Worm (Caenorhabditis elegans): Measurements from ENCODE around the gene W06G6.20.

Gene W06G6.20

ce11 chrV:16610791-16611385 is 37.3 kb downstream of the W06G6.20 start, which contains the start of gene srw-54:
TSS of gene srw-54 (plus strand) at chrV:16611335.
- TF ChIP-seq elt-1 (tag; optimal IDR thresholded peaks at IDR 0.05; ENCODE audit: borderline replicate concordance, insufficient read depth) (no peak), lsy-2 (tag; optimal IDR thresholded peaks at IDR 0.05) (no peak), cnd-1 (tag; optimal IDR thresholded peaks at IDR 0.05) (no peak)

- TF ChIP-seq ztf-11 (tag; optimal IDR thresholded peaks at IDR 0.05) (no peak), elt-3 (tag; optimal IDR thresholded peaks at IDR 0.05) (no peak), mls-2 (tag; optimal IDR thresholded peaks at IDR 0.05) (no peak), bed-3 (GFP tag; optimal IDR thresholded peaks at IDR 0.05) (no peak), mab-5 (tag; optimal IDR thresholded peaks at IDR 0.05) (no peak), unc-39 (tag; optimal IDR thresholded peaks at IDR 0.05) (no peak), nhr-12 (tag; optimal IDR thresholded peaks at IDR 0.05) (no peak), ces-1 (GFP tag; optimal IDR thresholded peaks at IDR 0.05) (no peak), lin-13 (tag; optimal IDR thresholded peaks at IDR 0.05) (no peak), tbx-8 (GFP tag; optimal IDR thresholded peaks at IDR 0.05) (no peak), sptf-1 (tag; optimal IDR thresholded peaks at IDR 0.05) (no peak), ceh-43 (GFP tag; optimal IDR thresholded peaks at IDR 0.05) (no peak), ceh-83 (GFP tag; optimal IDR thresholded peaks at IDR 0.05) (no peak), ham-2 (GFP tag; optimal IDR thresholded peaks at IDR 0.05) (no peak), ceh-39 (tag; optimal IDR thresholded peaks at IDR 0.05) (no peak), M03D4.4 (tag; optimal IDR thresholded peaks at IDR 0.05) (no peak), mep-1 (tag; optimal IDR thresholded peaks at IDR 0.05) (no peak)
Observed at ce11 chrV:16610094-16610493, 38.1 kb downstream of the W06G6.20 start.

ce11 chrV:16608478-16608877 is 39.7 kb downstream of the W06G6.20 start:
- TF ChIP-seq drap-1 (GFP tag; optimal IDR thresholded peaks at IDR 0.05) (no peak), ces-1 (GFP tag; optimal IDR thresholded peaks at IDR 0.05) (no peak)

- no peak for TF ChIP-seq nhr-76 (tag; optimal IDR thresholded peaks at IDR 0.05)
- no peak for TF ChIP-seq cnd-1 (tag; optimal IDR thresholded peaks at IDR 0.05)
- TF ChIP-seq snpc-4 (tag; optimal IDR thresholded peaks at IDR 0.05), result no peak
Observed at ce11 chrV:16606313-16606712, 41.9 kb downstream of the W06G6.20 start, which contains the start of gene Y32B12C.1. TSS of gene Y32B12C.1 (plus strand) at chrV:16606613.

ce11 chrV:16605463-16605862 is 42.7 kb downstream of the W06G6.20 start:
- TF ChIP-seq unc-62 (GFP tag; optimal IDR thresholded peaks at IDR 0.05), result no peak
- no peak for TF ChIP-seq nhr-28 (tag; optimal IDR thresholded peaks at IDR 0.05)
- TF ChIP-seq blmp-1 (tag; optimal IDR thresholded peaks at IDR 0.05), result no peak

ce11 chrV:16604301-16604700 is 43.9 kb downstream of the W06G6.20 start:
- no peak for TF ChIP-seq zip-8 (tag; optimal IDR thresholded peaks at IDR 0.05)
- no peak for TF ChIP-seq nhr-76 (tag; optimal IDR thresholded peaks at IDR 0.05)
- no peak for TF ChIP-seq nhr-12 (tag; optimal IDR thresholded peaks at IDR 0.05)
- no peak for TF ChIP-seq flh-1 (GFP tag; optimal IDR thresholded peaks at IDR 0.05)
- TF ChIP-seq ceh-43 (GFP tag; optimal IDR thresholded peaks at IDR 0.05), result no peak
- no peak for TF ChIP-seq M03D4.4 (tag; optimal IDR thresholded peaks at IDR 0.05)
- TF ChIP-seq unc-39 (tag; optimal IDR thresholded peaks at IDR 0.05), result no peak
- TF ChIP-seq ztf-11 (tag; optimal IDR thresholded peaks at IDR 0.05), result no peak
- no peak for TF ChIP-seq cnd-1 (tag; optimal IDR thresholded peaks at IDR 0.05)
- no peak for TF ChIP-seq mab-5 (tag; optimal IDR thresholded peaks at IDR 0.05)
- no peak for TF ChIP-seq mep-1 (tag; optimal IDR thresholded peaks at IDR 0.05)
- no peak for TF ChIP-seq lsy-2 (tag; optimal IDR thresholded peaks at IDR 0.05)
- TF ChIP-seq pha-4 (tag; optimal IDR thresholded peaks at IDR 0.05), result no peak
- no peak for TF ChIP-seq ham-2 (GFP tag; optimal IDR thresholded peaks at IDR 0.05)
- no peak for TF ChIP-seq unc-62 (GFP tag; optimal IDR thresholded peaks at IDR 0.05)
- TF ChIP-seq sptf-1 (tag; optimal IDR thresholded peaks at IDR 0.05), result no peak
- no peak for TF ChIP-seq elt-3 (tag; optimal IDR thresholded peaks at IDR 0.05)
- no peak for TF ChIP-seq bed-3 (GFP tag; optimal IDR thresholded peaks at IDR 0.05)
- no peak for TF ChIP-seq ces-1 (GFP tag; optimal IDR thresholded peaks at IDR 0.05)
- no peak for TF ChIP-seq nhr-2 (tag; optimal IDR thresholded peaks at IDR 0.05)
